Fruit fly (Drosophila melanogaster) whole organism, prepupa: ENCODE measurements around the gene Hel25E.

ENCODE experiments used
- CG15336 ChIP-seq: fragments of 200-800 bp; sonication (Bioruptor generic); IDR thresholded peaks from 2 replicates; pipeline ENCODE4 v1.3.6; 2022; ENCODE audit warnings: missing biosample characterization, missing genetic modification characterization
- CG32006 ChIP-seq: fragments of 200-800 bp; sonication (Bioruptor generic); optimal IDR thresholded peaks from 3 replicates; lab custom pipeline; 2017; ENCODE audit warnings: missing biosample characterization, mild to moderate bottlenecking, missing genetic modification characterization
- CG6276 ChIP-seq: fragments of 200-800 bp; sonication (Bioruptor generic); optimal IDR thresholded peaks from 2 replicates; lab custom pipeline; 2017; ENCODE audit warnings: missing biosample characterization, mild to moderate bottlenecking, missing genetic modification characterization
- Gug ChIP-seq: fragments of 200-800 bp; sonication (Bioruptor generic); IDR thresholded peaks from 2 replicates; pipeline ENCODE4 v1.3.6; 2022; ENCODE audit warnings: missing biosample characterization, missing genetic modification characterization
- Hr39 ChIP-seq: fragments of 200-800 bp; sonication (Bioruptor generic); optimal IDR thresholded peaks from 2 replicates; lab custom pipeline; 2016; ENCODE audit warnings: missing biosample characterization, missing genetic modification characterization
- Lpt ChIP-seq: fragments of 200-800 bp; sonication (Bioruptor generic); optimal IDR thresholded peaks from 3 replicates; lab custom pipeline; 2016; ENCODE audit warnings: missing biosample characterization, missing genetic modification characterization
- Sox102F ChIP-seq: fragments of 200-800 bp; sonication (Bioruptor generic); optimal IDR thresholded peaks from 2 replicates; lab custom pipeline; 2016; ENCODE audit warnings: missing biosample characterization, mild to moderate bottlenecking, missing genetic modification characterization
- acj6 ChIP-seq: fragments of 200-800 bp; sonication (Bioruptor generic); optimal IDR thresholded peaks from 3 replicates; lab custom pipeline; 2016; ENCODE audit warnings: missing biosample characterization, missing genetic modification characterization

- TF ChIP-seq CG32006 (GFP tag; lab: Kevin White, UChicago), result no peak
- TF ChIP-seq Lpt (GFP tag; lab: Kevin White, UChicago), result no peak
- TF ChIP-seq Gug (GFP tag; lab: Robert Waterston, UW), result no peak
- no peak for TF ChIP-seq acj6 (GFP tag; lab: Kevin White, UChicago)
- TF ChIP-seq Sox102F (GFP tag; lab: Kevin White, UChicago), result no peak
- no peak for TF ChIP-seq Hr39 (GFP tag; lab: Kevin White, UChicago)
- no peak for TF ChIP-seq CG6276
- no peak for TF ChIP-seq CG15336 (GFP tag; lab: Robert Waterston, UW)
These were observed 5.2 kb upstream of the Hel25E start for dm6 chr2L:5547288-5547777.
